Worm (Caenorhabditis elegans): ENCODE measurements around the gene his-7.

his-7 gene

ce11 chrV:8518822-8519392 lies 14.3 kb upstream of the his-7 start, which contains the start of gene F45F2.10:
TSS of gene F45F2.10 (minus strand) at chrV:8518872.
- TF ChIP-seq sox-4 (tag; optimal IDR thresholded peaks at IDR 0.05), result no peak
- peak; percentile 12; the same call in 1 of the 2 replicates for TF ChIP-seq sox-2 (GFP tag; IDR thresholded peaks at IDR 0.05)

ce11 chrV:8520846-8521553 lies 12.2 kb upstream of the his-7 start, which contains the start of the genes F45F2.11 and otpl-7:
TSS of gene F45F2.11 (minus strand) at chrV:8520896.
TSS of gene otpl-7 (plus strand) at chrV:8521503.
- TF ChIP-seq ceh-19 (GFP tag; optimal IDR thresholded peaks at IDR 0.05), result no peak
- no peak for TF ChIP-seq npax-4 (tag; optimal IDR thresholded peaks at IDR 0.05)
- TF ChIP-seq hlh-6 (tag; optimal IDR thresholded peaks at IDR 0.05), result no peak
- TF ChIP-seq ceh-9 (tag; optimal IDR thresholded peaks at IDR 0.05), result no peak

DNA sequence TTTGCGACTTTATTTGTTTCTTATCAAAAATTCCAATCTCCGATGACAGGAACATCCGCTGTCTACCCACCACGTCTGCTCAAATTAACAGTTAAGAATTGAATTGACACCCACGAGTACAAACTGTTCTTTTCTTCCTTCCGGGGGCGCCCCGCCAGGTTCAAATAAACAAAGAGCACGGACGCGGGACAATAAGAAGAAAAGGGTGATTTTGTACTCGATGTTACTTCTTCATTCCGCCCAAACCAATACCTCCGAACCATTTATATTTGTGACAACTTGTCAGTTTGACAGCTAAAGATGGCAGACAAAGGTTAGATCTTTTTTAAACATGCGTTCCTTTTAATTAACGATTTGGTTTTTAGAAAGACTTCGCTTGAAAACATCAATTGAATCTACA lies 7.4 kb upstream of the his-7 start, which contains the start of gene otpl-6:
TSS of gene otpl-6 (plus strand) at position 301 of the 400 bp plus-strand sequence.
- TF ChIP-seq ceh-22 (tag; optimal IDR thresholded peaks at IDR 0.05) (no peak), lim-6 (tag; optimal IDR thresholded peaks at IDR 0.05) (no peak), ama-1 (optimal IDR thresholded peaks at IDR 0.05) (no peak), tbx-7 (tag; optimal IDR thresholded peaks at IDR 0.05) (no peak), hlh-15 (tag; optimal IDR thresholded peaks at IDR 0.05) (no peak), hlh-8 (tag; optimal IDR thresholded peaks at IDR 0.05) (no peak), C08G9.2 (tag; optimal IDR thresholded peaks at IDR 0.05) (no peak), ets-4 (tag; optimal IDR thresholded peaks at IDR 0.05) (no peak), pros-1 (tag; optimal IDR thresholded peaks at IDR 0.05) (no peak), T23F11.4 (GFP tag; optimal IDR thresholded peaks at IDR 0.05) (no peak), pha-2 (tag; optimal IDR thresholded peaks at IDR 0.05) (no peak), pat-9 (tag; optimal IDR thresholded peaks at IDR 0.05) (no peak), elt-2 (tag; optimal IDR thresholded peaks at IDR 0.05) (no peak), ceh-18 (tag; optimal IDR thresholded peaks at IDR 0.05) (no peak), ttx-3 (tag; optimal IDR thresholded peaks at IDR 0.05) (no peak), unc-42 (tag; optimal IDR thresholded peaks at IDR 0.05) (no peak)

DNA sequence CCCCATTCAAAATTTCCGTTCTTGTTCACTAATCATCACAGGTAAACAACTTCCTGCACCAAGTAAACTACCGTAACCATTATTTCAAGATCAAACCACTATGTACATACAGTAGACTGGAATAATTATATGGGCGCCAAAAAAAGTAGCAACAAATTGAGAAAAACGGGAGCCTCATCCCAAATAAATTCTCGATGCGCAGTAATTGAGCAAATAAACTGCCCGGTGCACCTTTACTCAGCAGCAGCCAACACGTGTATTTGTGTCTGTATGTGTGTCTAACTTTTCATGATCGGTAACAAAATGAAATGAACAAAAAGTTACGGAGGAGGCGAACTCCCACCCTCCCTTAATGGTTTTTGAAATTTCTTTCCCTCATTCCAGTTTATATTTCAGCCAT lies 4.0 kb upstream of the his-7 start, which contains the start of gene otpl-5:
TSS of gene otpl-5 (plus strand) at position 301 of the 400 bp plus-strand sequence.
- TF ChIP-seq ceh-31 (tag; optimal IDR thresholded peaks at IDR 0.05), result no peak
- TF ChIP-seq mec-3 (tag; optimal IDR thresholded peaks at IDR 0.05; ENCODE audit: borderline replicate concordance), result no peak
- TF ChIP-seq ceh-18 (tag; optimal IDR thresholded peaks at IDR 0.05), result no peak
- no peak for TF ChIP-seq hlh-15 (tag; optimal IDR thresholded peaks at IDR 0.05)
- TF ChIP-seq ets-4 (tag; optimal IDR thresholded peaks at IDR 0.05), result no peak
- TF ChIP-seq hlh-13 (GFP tag; optimal IDR thresholded peaks at IDR 0.05), result no peak
- no peak for TF ChIP-seq unc-86 (tag; optimal IDR thresholded peaks at IDR 0.05)
- no peak for TF ChIP-seq pros-1 (tag; optimal IDR thresholded peaks at IDR 0.05)
- no peak for TF ChIP-seq ztf-16 (tag; optimal IDR thresholded peaks at IDR 0.05)
- TF ChIP-seq ceh-22 (tag; optimal IDR thresholded peaks at IDR 0.05), result no peak
- TF ChIP-seq nfya-1 (tag; optimal IDR thresholded peaks at IDR 0.05), result no peak
- no peak for TF ChIP-seq unc-42 (tag; optimal IDR thresholded peaks at IDR 0.05)
- no peak for TF ChIP-seq gmeb-2 (tag; optimal IDR thresholded peaks at IDR 0.05)
- TF ChIP-seq ceh-9 (tag; optimal IDR thresholded peaks at IDR 0.05), result no peak
- no peak for TF ChIP-seq rnt-1 (tag; optimal IDR thresholded peaks at IDR 0.05)
- no peak for TF ChIP-seq hlh-8 (tag; optimal IDR thresholded peaks at IDR 0.05)
- no peak for TF ChIP-seq C08G9.2 (tag; optimal IDR thresholded peaks at IDR 0.05)
- TF ChIP-seq tbx-7 (tag; optimal IDR thresholded peaks at IDR 0.05), result no peak
- TF ChIP-seq pag-3 (tag; optimal IDR thresholded peaks at IDR 0.05; ENCODE audit: borderline replicate concordance), result no peak

ce11 chrV:8533916-8534315 lies 737 bp downstream of the his-7 start:
- no peak for TF ChIP-seq eyg-1 (tag; optimal IDR thresholded peaks at IDR 0.05)
- TF ChIP-seq ceh-2 (tag; optimal IDR thresholded peaks at IDR 0.05), result no peak
- no peak for TF ChIP-seq mec-3 (tag; optimal IDR thresholded peaks at IDR 0.05; ENCODE audit: borderline replicate concordance)
- no peak for TF ChIP-seq pqm-1 (tag; optimal IDR thresholded peaks at IDR 0.05)
- no peak for TF ChIP-seq ceh-45 (GFP tag; IDR thresholded peaks at IDR 0.05)

Measured in whole organism, late embryonic.